Worm (Caenorhabditis elegans) whole organism, L2 larva: ENCODE measurements around the gene clh-3.

Source experiments
- ceh-82 ChIP-seq: fragments of 150-350 bp; optimal IDR thresholded peaks from 2 replicates; lab custom pipeline; 2014; ENCODE audit warnings: missing biosample characterization, missing genetic modification characterization
- elt-3 ChIP-seq: sonication (generic microtip); optimal IDR thresholded peaks from 2 replicates; lab custom pipeline; 2017; ENCODE audit warnings: missing biosample characterization, missing genetic modification characterization
- lin-13 ChIP-seq: fragments of 150-350 bp; optimal IDR thresholded peaks from 2 replicates; lab custom pipeline; 2014; ENCODE audit warnings: missing biosample characterization, missing genetic modification reagents, missing genetic modification characterization
- nhr-11 ChIP-seq: fragments of 150-350 bp; optimal IDR thresholded peaks from 2 replicates; lab custom pipeline; 2014; ENCODE audit warnings: missing biosample characterization, missing genetic modification characterization
- nhr-129 ChIP-seq: fragments of 150-350 bp; optimal IDR thresholded peaks from 2 replicates; lab custom pipeline; 2014; ENCODE audit warnings: missing biosample characterization, missing genetic modification characterization
- nhr-237 ChIP-seq: fragments of 150-350 bp; optimal IDR thresholded peaks from 2 replicates; lab custom pipeline; 2014; ENCODE audit warnings: missing biosample characterization, missing genetic modification characterization
- nhr-25 ChIP-seq: fragments of 150-350 bp; sonication (generic microtip); optimal IDR thresholded peaks from 3 replicates; lab custom pipeline; 2014; ENCODE audit warnings: missing biosample characterization, missing genetic modification characterization
- unc-62 ChIP-seq: fragments of 150-350 bp; optimal IDR thresholded peaks from 2 replicates; lab custom pipeline; 2014; ENCODE audit warnings: missing biosample characterization, missing genetic modification reagents, missing genetic modification characterization
- zag-1 ChIP-seq: fragments of 150-350 bp; optimal IDR thresholded peaks from 2 replicates; lab custom pipeline; 2014; ENCODE audit warnings: missing biosample characterization, missing genetic modification characterization
- ztf-4 ChIP-seq: fragments of 150-350 bp; optimal IDR thresholded peaks from 2 replicates; lab custom pipeline; 2014; ENCODE audit warnings: missing biosample characterization, missing genetic modification characterization

ce11 chrII:7195541-7195940, 30.2 kb downstream of the clh-3 start, which contains the start of gene acdh-12:
- TF ChIP-seq ztf-4 (tag; lab: Kevin White, UChicago) (no peak), nhr-237 (no peak), nhr-129 (tag; lab: Kevin White, UChicago) (no peak), nhr-25 (tag; lab: Kevin White, UChicago) (no peak), ceh-82 (tag; lab: Kevin White, UChicago) (no peak), zag-1 (tag; lab: Kevin White, UChicago) (no peak), unc-62 (GFP tag; lab: Kevin White, UChicago) (no peak), lin-13 (GFP tag; lab: Kevin White, UChicago) (no peak), elt-3 (no peak), nhr-11 (tag; lab: Kevin White, UChicago) (no peak)
